Worm (Caenorhabditis elegans): ENCODE results near the gene Y43F8B.1.

Gene Y43F8B.1

ce11 chrV:19495587-19495986, 50.4 kb downstream of the Y43F8B.1 start, which contains the start of gene scl-21:
scl-21 (minus strand) TSS chrV:19495687.
- no peak for TF ChIP-seq ama-1 (optimal IDR thresholded peaks at IDR 0.05)
- TF ChIP-seq egl-27 (tag; optimal IDR thresholded peaks at IDR 0.05) = no peak
- no peak for TF ChIP-seq daf-12 (tag; optimal IDR thresholded peaks at IDR 0.05)
- no peak for TF ChIP-seq nhr-12 (tag; optimal IDR thresholded peaks at IDR 0.05)
- TF ChIP-seq nhr-11 (tag; optimal IDR thresholded peaks at IDR 0.05) = no peak
- TF ChIP-seq nhr-28 (tag; optimal IDR thresholded peaks at IDR 0.05) = no peak
- no peak for TF ChIP-seq pha-4 (tag; optimal IDR thresholded peaks at IDR 0.05)
- no peak for TF ChIP-seq zag-1 (tag; optimal IDR thresholded peaks at IDR 0.05)
- no peak for TF ChIP-seq hmg-11 (tag; optimal IDR thresholded peaks at IDR 0.05)
- TF ChIP-seq nhr-237 (tag; optimal IDR thresholded peaks at IDR 0.05) = no peak
- TF ChIP-seq ceh-82 (tag; optimal IDR thresholded peaks at IDR 0.05) = no peak
- no peak for TF ChIP-seq mml-1 (tag; optimal IDR thresholded peaks at IDR 0.05)
- no peak for TF ChIP-seq ztf-11 (tag; optimal IDR thresholded peaks at IDR 0.05)
- no peak for TF ChIP-seq mdl-1 (tag; optimal IDR thresholded peaks at IDR 0.05)
- no peak for TF ChIP-seq unc-62 (GFP tag; optimal IDR thresholded peaks at IDR 0.05)
- no peak for TF ChIP-seq nhr-23 (tag; optimal IDR thresholded peaks at IDR 0.05)
- TF ChIP-seq lin-39 (tag; optimal IDR thresholded peaks at IDR 0.05) = no peak
- no peak for TF ChIP-seq nfya-1 (tag; optimal IDR thresholded peaks at IDR 0.05; ENCODE audit: insufficient read depth)
- no peak for TF ChIP-seq elt-3 (tag; optimal IDR thresholded peaks at IDR 0.05)

- TF ChIP-seq ama-1 (optimal IDR thresholded peaks at IDR 0.05) (no peak), pha-4 (tag; optimal IDR thresholded peaks at IDR 0.05) (no peak), sea-2 (GFP tag; optimal IDR thresholded peaks at IDR 0.05) (no peak), nhr-237 (tag; optimal IDR thresholded peaks at IDR 0.05) (no peak), egl-27 (tag; optimal IDR thresholded peaks at IDR 0.05) (no peak), ceh-9 (tag; optimal IDR thresholded peaks at IDR 0.05) (no peak), lin-39 (tag; optimal IDR thresholded peaks at IDR 0.05) (no peak), nhr-11 (tag; optimal IDR thresholded peaks at IDR 0.05) (no peak), mdl-1 (tag; optimal IDR thresholded peaks at IDR 0.05) (no peak), nhr-28 (tag; optimal IDR thresholded peaks at IDR 0.05) (no peak)
Measured at ce11 chrV:19495145-19495544, 50.9 kb downstream of the Y43F8B.1 start.

ce11 chrV:19491302-19491701, 54.7 kb downstream of the Y43F8B.1 start, which contains the start of gene Y43F8B.29:
Y43F8B.29 (plus strand) TSS chrV:19491602.
- TF ChIP-seq ceh-28 (tag; optimal IDR thresholded peaks at IDR 0.05) (no peak), ZK546.5 (tag; optimal IDR thresholded peaks at IDR 0.05) (no peak), nhr-43 (tag; optimal IDR thresholded peaks at IDR 0.05; ENCODE audit: poor library complexity, severe bottlenecking) (no peak), zag-1 (tag; optimal IDR thresholded peaks at IDR 0.05) (no peak), egl-27 (tag; optimal IDR thresholded peaks at IDR 0.05) (no peak), nhr-25 (tag; optimal IDR thresholded peaks at IDR 0.05) (no peak), lsy-12 (tag; optimal IDR thresholded peaks at IDR 0.05) (no peak)

- TF ChIP-seq pqm-1 (tag; optimal IDR thresholded peaks at IDR 0.05) (no peak), egl-27 (tag; optimal IDR thresholded peaks at IDR 0.05) (no peak), ztf-11 (tag; optimal IDR thresholded peaks at IDR 0.05) (no peak), ZK546.5 (tag; optimal IDR thresholded peaks at IDR 0.05) (no peak), mml-1 (tag; optimal IDR thresholded peaks at IDR 0.05) (no peak)
Measured at ce11 chrV:19490461-19490860, 55.5 kb downstream of the Y43F8B.1 start, which contains the start of gene Y43F8B.7. Y43F8B.7 (plus strand) TSS chrV:19490761.

ce11 chrV:19485690-19486089, 60.3 kb downstream of the Y43F8B.1 start, which contains the start of gene Y43F8B.18:
Y43F8B.18 (plus strand) TSS chrV:19485990.
- TF ChIP-seq eor-1 (tag; optimal IDR thresholded peaks at IDR 0.05) (no peak), ceh-16 (tag; optimal IDR thresholded peaks at IDR 0.05) (no peak), R02D3.7 (tag; optimal IDR thresholded peaks at IDR 0.05) (no peak), nfya-1 (tag; optimal IDR thresholded peaks at IDR 0.05; ENCODE audit: insufficient read depth) (no peak), nhr-28 (tag; optimal IDR thresholded peaks at IDR 0.05) (no peak), ztf-4 (tag; optimal IDR thresholded peaks at IDR 0.05) (no peak), pqm-1 (tag; optimal IDR thresholded peaks at IDR 0.05) (no peak)

- TF ChIP-seq nhr-77 (tag; optimal IDR thresholded peaks at IDR 0.05) = no peak
- no peak for TF ChIP-seq aly-2 (tag; optimal IDR thresholded peaks at IDR 0.05)
- TF ChIP-seq fos-1 (tag; optimal IDR thresholded peaks at IDR 0.05) = no peak
- TF ChIP-seq tbx-2 (tag; optimal IDR thresholded peaks at IDR 0.05) = no peak
- TF ChIP-seq eor-1 (tag; optimal IDR thresholded peaks at IDR 0.05) = no peak
Measured at ce11 chrV:19485261-19485660, 60.7 kb downstream of the Y43F8B.1 start, which contains the start of gene Y43F8B.28. Y43F8B.28 (plus strand) TSS chrV:19485319.

All from whole organism, L3 larva.